Fruit fly (Drosophila melanogaster): ENCODE results near the gene RagA-B.

Gene RagA-B

dm6 chr3R:8955359-8955820, 28.7 kb downstream of the RagA-B start (continued):
- TF ChIP-seq BtbVII (GFP tag; optimal IDR thresholded peaks at IDR 0.05) = no peak
- TF ChIP-seq Eip74EF (GFP tag; optimal IDR thresholded peaks at IDR 0.05) = peak in 1 of 2 experiments; percentile 86
- TF ChIP-seq rib (GFP tag; IDR thresholded peaks at IDR 0.05) = peak; percentile 55; the same call in 1 of the 2 replicates
- TF ChIP-seq CG5180 (GFP tag; optimal IDR thresholded peaks at IDR 0.05) = peak; percentile 95
- peak; percentile 32 for TF ChIP-seq Med (GFP tag)
- peak; percentile 10; the same call in 1 of the 2 replicates for TF ChIP-seq CG13287 (GFP tag; IDR thresholded peaks at IDR 0.05; ENCODE audit: partially characterized antibody)
- TF ChIP-seq nom (GFP tag; optimal IDR thresholded peaks at IDR 0.05) = no peak
- TF ChIP-seq CG4360 (GFP tag; IDR thresholded peaks at IDR 0.05) = peak; percentile 98
- peak; percentile 87 for TF ChIP-seq CG17385 (GFP tag; optimal IDR thresholded peaks at IDR 0.05)
- 0 out of 2 replicates have a peak, but pooled peaks have one; percentile 10 for TF ChIP-seq chm (GFP tag; IDR thresholded peaks at IDR 0.05)
- TF ChIP-seq chinmo (GFP tag; IDR thresholded peaks at IDR 0.05; ENCODE audit: partially characterized antibody) = peak; percentile 95; the same call in 3 of the 4 replicates
- no peak for TF ChIP-seq Doc3 (GFP tag; IDR thresholded peaks at IDR 0.05; ENCODE audit: partially characterized antibody)
- no peak for TF ChIP-seq emc (GFP tag; optimal IDR thresholded peaks at IDR 0.05)
- no peak for TF ChIP-seq CG4617 (GFP tag; optimal IDR thresholded peaks at IDR 0.05; ENCODE audit: borderline replicate concordance)
- peak; percentile 66 to 67 for TF ChIP-seq Trl (optimal IDR thresholded peaks at IDR 0.05)
- no peak for TF ChIP-seq Trl (GFP tag; optimal IDR thresholded peaks at IDR 0.05)
- no peak for TF ChIP-seq ham (GFP tag; IDR thresholded peaks at IDR 0.05)
- peak; percentile 44 for TF ChIP-seq sd (tag; optimal IDR thresholded peaks at IDR 0.05)
- TF ChIP-seq E2f1 (GFP tag; IDR thresholded peaks at IDR 0.05) = no peak
- no peak for TF ChIP-seq gro (GFP tag; optimal IDR thresholded peaks at IDR 0.05)
- TF ChIP-seq CG14667 (GFP tag; IDR thresholded peaks at IDR 0.05) = no peak
- TF ChIP-seq Elba2 (GFP tag; optimal IDR thresholded peaks at IDR 0.05) = no peak
- peak; percentile 5 for TF ChIP-seq CG12769 (tag; optimal IDR thresholded peaks at IDR 0.05)
- TF ChIP-seq pho (GFP tag; optimal IDR thresholded peaks at IDR 0.05) = no peak
- no peak for TF ChIP-seq z (GFP tag; IDR thresholded peaks at IDR 0.05)
- TF ChIP-seq ci (GFP tag; IDR thresholded peaks at IDR 0.05) = 0 out of 3 replicates have a peak, but pooled peaks have one; percentile 32
- peak; percentile 35; the same call in 1 of the 2 replicates for TF ChIP-seq amos (GFP tag; IDR thresholded peaks at IDR 0.05; ENCODE audit: partially characterized antibody)
- peak; percentile 11; the same call in 1 of the 2 replicates for TF ChIP-seq vvl (GFP tag; IDR thresholded peaks at IDR 0.05)
- TF ChIP-seq pros (GFP tag; optimal IDR thresholded peaks at IDR 0.05) = peak; percentile 80

dm6 chr3R:8954515-8955358, 29.4 kb downstream of the RagA-B start:
- TF ChIP-seq ap (GFP tag; IDR thresholded peaks at IDR 0.05) (no peak), CG14050 (GFP tag; IDR thresholded peaks at IDR 0.05) (no peak), Opbp (GFP tag; IDR thresholded peaks at IDR 0.05; ENCODE audit: partially characterized antibody) (no peak), Sox102F (GFP tag; optimal IDR thresholded peaks at IDR 0.05) (peak; percentile 86), CG2712 (tag; optimal IDR thresholded peaks at IDR 0.05) (peak; percentile 89), CG18619 (GFP tag; optimal IDR thresholded peaks at IDR 0.05) (no peak), CG6813 (GFP tag; optimal IDR thresholded peaks at IDR 0.05) (no peak), Mrtf (GFP tag; IDR thresholded peaks at IDR 0.05) (no peak), pho (GFP tag; optimal IDR thresholded peaks at IDR 0.05) (no peak), CG18764 (GFP tag; optimal IDR thresholded peaks at IDR 0.05) (peak; percentile 21), az2 (GFP tag; optimal IDR thresholded peaks at IDR 0.05) (peak; percentile 40), ttk (GFP tag; IDR thresholded peaks at IDR 0.05) (peak; percentile 69), CG14860 (GFP tag; IDR thresholded peaks at IDR 0.05; ENCODE audit: partially characterized antibody) (no peak), CG10565 (GFP tag; optimal IDR thresholded peaks at IDR 0.05) (no peak), CG10431 (GFP tag; optimal IDR thresholded peaks at IDR 0.05) (no peak), caup (GFP tag; optimal IDR thresholded peaks at IDR 0.05; ENCODE audit: severe bottlenecking) (no peak), Abd-B (GFP tag; optimal IDR thresholded peaks at IDR 0.05) (peak; percentile 42), gsb-n (tag; optimal IDR thresholded peaks at IDR 0.05) (peak; percentile 84), ewg (GFP tag; optimal IDR thresholded peaks at IDR 0.05) (peak; percentile 30), CG3847 (GFP tag; IDR thresholded peaks at IDR 0.05) (no peak)
